Worm (Caenorhabditis elegans) whole organism, L1 larva: ENCODE results near the gene asd-1.

ENCODE experiments used
- C16A3.4 ChIP-seq: fragments of 150-350 bp; optimal IDR thresholded peaks from 2 replicates; lab custom pipeline; 2014; ENCODE audit warnings: missing biosample characterization, missing genetic modification characterization
- F16B12.6 ChIP-seq: fragments of 150-350 bp; optimal IDR thresholded peaks from 2 replicates; lab custom pipeline; 2014; ENCODE audit warnings: missing biosample characterization, missing genetic modification characterization
- Y116A8C.19 ChIP-seq: sonication (generic microtip); optimal IDR thresholded peaks from 2 replicates; lab custom pipeline; 2016; ENCODE audit warnings: missing compliant biosample characterization, missing genetic modification characterization, borderline replicate concordance
- aly-2 ChIP-seq: fragments of 150-350 bp; optimal IDR thresholded peaks from 2 replicates; lab custom pipeline; 2014; ENCODE audit warnings: missing biosample characterization, missing genetic modification characterization
- ceh-8 ChIP-seq: fragments of 200-800 bp; sonication (Bioruptor generic); optimal IDR thresholded peaks from 2 replicates; lab custom pipeline; 2018; ENCODE audit warnings: mild to moderate bottlenecking, missing genetic modification characterization, moderate library complexity, missing compliant biosample characterization
- dpl-1 ChIP-seq, 3 experiments: fragments of 150-350 bp in 2 of 3; sonication (generic microtip) in 1 of 3; optimal IDR thresholded peaks; 2 replicates each; lab custom pipeline; 2014 to 2017; ENCODE audit warnings: missing biosample characterization in 3 of 3, missing genetic modification characterization in 3 of 3, missing genetic modification reagents in 3 of 3
- efl-1 ChIP-seq, 4 experiments: fragments of 150-350 bp; optimal IDR thresholded peaks in 3 of 4; peaks in 1 of 4; 1 replicate in 1 of 4; 2 replicates in 3 of 4; lab custom pipeline; 2014; ENCODE audit warnings: missing biosample characterization in 2 of 4, missing genetic modification characterization in 2 of 4, missing genetic modification reagents in 2 of 4
- ets-5 ChIP-seq: fragments of 200-800 bp; sonication (Bioruptor generic); IDR thresholded peaks from 2 replicates; pipeline ENCODE4 v1.3.6; 2022; ENCODE audit warnings: missing genetic modification characterization, missing compliant biosample characterization
- fkh-8 ChIP-seq: sonication (generic microtip); optimal IDR thresholded peaks from 2 replicates; lab custom pipeline; 2016; ENCODE audit warnings: mild to moderate bottlenecking, missing genetic modification characterization, missing compliant biosample characterization
- hlh-17 ChIP-seq: fragments of 200-800 bp; sonication (Bioruptor generic); optimal IDR thresholded peaks from 2 replicates; lab custom pipeline; 2018; ENCODE audit warnings: missing genetic modification characterization, mild to moderate bottlenecking, missing compliant biosample characterization, moderate library complexity, borderline replicate concordance
- hpl-2 ChIP-seq: fragments of 150-350 bp; optimal IDR thresholded peaks from 2 replicates; lab custom pipeline; 2014; ENCODE audit warnings: missing biosample characterization, missing genetic modification reagents, missing genetic modification characterization
- isw-1 ChIP-seq: fragments of 200-800 bp; sonication (Bioruptor generic); IDR thresholded peaks from 2 replicates; pipeline ENCODE4 v1.3.6; 2022; ENCODE audit warnings: missing genetic modification characterization, missing compliant biosample characterization
- jun-1 ChIP-seq: fragments of 150-350 bp; optimal IDR thresholded peaks from 2 replicates; lab custom pipeline; 2014; ENCODE audit warnings: missing biosample characterization, missing genetic modification reagents, missing genetic modification characterization
- lin-15B ChIP-seq: fragments of 150-350 bp; sonication (generic microtip); optimal IDR thresholded peaks from 3 replicates; lab custom pipeline; 2014; ENCODE audit warnings: missing biosample characterization, missing genetic modification characterization
- lir-3 ChIP-seq: sonication (generic microtip); optimal IDR thresholded peaks from 2 replicates; lab custom pipeline; 2016; ENCODE audit warnings: mild to moderate bottlenecking, missing genetic modification characterization, moderate library complexity, missing compliant biosample characterization; ENCODE audit not compliant: poor library complexity
- lsy-2 ChIP-seq, 2 experiments: fragments of 150-350 bp; optimal IDR thresholded peaks; 2 replicates each; lab custom pipeline; 2014; ENCODE audit warnings: missing biosample characterization in 2 of 2, missing genetic modification characterization in 2 of 2
- mef-2 ChIP-seq: fragments of 150-350 bp; optimal IDR thresholded peaks from 2 replicates; lab custom pipeline; 2014; ENCODE audit warnings: missing biosample characterization, missing genetic modification characterization
- mep-1 ChIP-seq: fragments of 150-350 bp; optimal IDR thresholded peaks from 2 replicates; lab custom pipeline; 2014; ENCODE audit warnings: missing biosample characterization, missing genetic modification characterization
- nhr-11 ChIP-seq: fragments of 150-350 bp; optimal IDR thresholded peaks from 2 replicates; lab custom pipeline; 2014; ENCODE audit warnings: missing biosample characterization, missing genetic modification characterization
- nhr-12 ChIP-seq: sonication (generic microtip); optimal IDR thresholded peaks from 2 replicates; lab custom pipeline; 2017; ENCODE audit warnings: missing biosample characterization, missing genetic modification characterization
- nhr-237 ChIP-seq: fragments of 150-350 bp; optimal IDR thresholded peaks from 2 replicates; lab custom pipeline; 2014; ENCODE audit warnings: missing biosample characterization, missing genetic modification characterization
- nhr-47 ChIP-seq: sonication (generic microtip); optimal IDR thresholded peaks from 2 replicates; lab custom pipeline; 2016; ENCODE audit warnings: mild to moderate bottlenecking, missing genetic modification characterization, moderate library complexity, missing compliant biosample characterization
- nhr-76 ChIP-seq: sonication (generic microtip); optimal IDR thresholded peaks from 2 replicates; lab custom pipeline; 2017; ENCODE audit warnings: missing biosample characterization, missing genetic modification characterization
- nhr-77 ChIP-seq: fragments of 150-350 bp; optimal IDR thresholded peaks from 2 replicates; lab custom pipeline; 2014; ENCODE audit warnings: missing biosample characterization, missing genetic modification characterization
- nhr-84 ChIP-seq: sonication (generic microtip); optimal IDR thresholded peaks from 2 replicates; lab custom pipeline; 2017; ENCODE audit warnings: missing biosample characterization, missing genetic modification characterization
- nhr-85 ChIP-seq: sonication (generic microtip); peaks from one replicate; lab custom pipeline; 2016; ENCODE audit warnings: missing genetic modification characterization, inconsistent platforms, missing compliant biosample characterization
- nhr-90 ChIP-seq: sonication (generic microtip); optimal IDR thresholded peaks from 2 replicates; lab custom pipeline; 2016; ENCODE audit warnings: mild to moderate bottlenecking, missing genetic modification characterization, missing compliant biosample characterization; ENCODE audit not compliant: poor library complexity
- pqm-1 ChIP-seq: sonication (generic microtip); optimal IDR thresholded peaks from 3 replicates; lab custom pipeline; 2017; ENCODE audit warnings: missing biosample characterization, missing genetic modification characterization
- sup-37 ChIP-seq: fragments of 200-800 bp; sonication (Bioruptor generic); optimal IDR thresholded peaks from 2 replicates; lab custom pipeline; 2018; ENCODE audit warnings: mild to moderate bottlenecking, missing genetic modification characterization, missing compliant biosample characterization
- unc-130 ChIP-seq: fragments of 150-350 bp; optimal IDR thresholded peaks from 2 replicates; lab custom pipeline; 2017; ENCODE audit warnings: missing biosample characterization, missing genetic modification characterization, inconsistent platforms
- ztf-11 ChIP-seq, 2 experiments: sonication (generic microtip); optimal IDR thresholded peaks; 2 replicates each; lab custom pipeline; 2016 to 2017; ENCODE audit warnings: missing genetic modification characterization in 2 of 2, missing biosample characterization in 1 of 2, missing compliant biosample characterization in 1 of 2
- ztf-4 ChIP-seq: fragments of 150-350 bp; optimal IDR thresholded peaks from 2 replicates; lab custom pipeline; 2014; ENCODE audit warnings: missing biosample characterization, missing genetic modification characterization

The asd-1 gene

DNA sequence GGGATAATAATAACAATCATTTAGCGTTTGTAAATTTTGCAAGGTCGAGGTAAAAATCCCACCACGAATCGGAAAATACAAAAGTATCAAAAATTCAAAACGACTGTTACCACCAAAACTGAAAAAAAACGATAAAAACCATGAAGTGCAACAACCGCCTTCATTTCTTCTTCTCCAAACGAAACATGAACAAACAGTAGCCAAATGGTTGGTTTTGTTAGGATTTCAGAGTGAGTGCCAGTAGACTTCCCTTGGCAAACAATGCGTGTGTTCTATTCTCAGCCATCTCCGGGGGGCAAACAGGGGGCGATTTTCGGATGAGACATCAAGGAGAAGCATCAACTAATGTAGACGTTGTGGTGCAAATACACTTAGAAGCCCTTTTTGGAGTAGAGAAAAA lies 27.6 kb downstream of the asd-1 start:
- TF ChIP-seq efl-1 (optimal IDR thresholded peaks at IDR 0.05; lab: Kevin White, UChicago) (no peak), efl-1 (GFP tag; optimal IDR thresholded peaks at IDR 0.05 in 1 of 2; lab: Kevin White, UChicago) (peak in 1 of 2 experiments; percentile 94), mep-1 (tag; lab: Kevin White, UChicago) (no peak)

DNA sequence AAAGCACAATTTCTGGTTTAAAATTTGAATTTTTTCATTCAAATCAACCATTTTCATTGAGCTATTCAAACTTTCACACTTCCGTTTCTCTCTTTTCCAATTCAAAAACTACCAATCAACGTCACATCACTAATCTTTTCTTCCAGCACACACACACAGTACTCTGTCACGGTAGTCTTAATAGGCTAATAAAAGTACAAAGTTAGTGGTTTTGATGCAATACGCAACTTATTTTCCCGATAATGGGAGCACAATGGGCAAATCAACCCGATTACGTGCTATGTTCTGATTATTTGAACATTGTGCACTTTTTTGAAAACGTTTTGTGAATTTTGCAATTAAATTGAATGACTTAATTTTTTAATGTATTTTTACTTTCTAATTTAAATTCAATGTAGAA lies 30.3 kb downstream of the asd-1 start:
- TF ChIP-seq nhr-77 (tag; lab: Kevin White, UChicago) (no peak), ztf-11 (tag; optimal IDR thresholded peaks at IDR 0.05; lab: Kevin White, UChicago) (no peak), nhr-11 (tag; lab: Kevin White, UChicago) (no peak), ztf-4 (tag; lab: Kevin White, UChicago) (no peak), nhr-84 (no peak), pqm-1 (no peak), dpl-1 (GFP tag; optimal IDR thresholded peaks at IDR 0.05; lab: Kevin White, UChicago) (no peak), ceh-8 (no peak), lin-15B (no peak), nhr-12 (no peak), lir-3 (tag; lab: Kevin White, UChicago) (no peak), lsy-2 (tag; optimal IDR thresholded peaks at IDR 0.05; lab: Kevin White, UChicago) (no peak), sup-37 (GFP tag; lab: Kevin White, UChicago) (no peak), Y116A8C.19 (no peak), nhr-76 (no peak), hlh-17 (no peak)

DNA sequence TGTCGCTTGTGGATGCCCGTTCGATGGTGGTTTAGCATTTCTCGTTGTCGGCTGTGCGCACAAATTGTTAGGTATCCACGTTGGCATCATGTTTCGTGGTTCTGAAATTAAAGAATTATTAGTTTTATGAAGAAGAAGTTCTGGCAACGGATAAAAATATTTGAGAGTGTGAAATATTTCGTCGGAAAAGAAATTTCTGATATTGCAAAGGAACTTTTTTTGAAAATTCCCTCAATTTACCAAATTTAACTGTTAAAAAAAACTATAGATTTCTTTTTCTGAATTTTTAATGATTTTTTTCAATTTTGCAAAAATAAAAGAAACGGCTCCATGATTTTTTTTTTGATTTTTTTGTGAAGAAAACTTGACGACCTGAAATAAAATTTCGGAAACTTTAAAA lies 30.9 kb downstream of the asd-1 start, which contains the start of gene mpk-1:
Gene mpk-1, minus strand, starts transcription at position 101 of the 400 bp plus-strand sequence.
- TF ChIP-seq ets-5 (GFP tag; lab: Robert Waterston, UW): no peak
- no peak for TF ChIP-seq nhr-47 (tag; lab: Kevin White, UChicago)
- TF ChIP-seq C16A3.4 (tag; lab: Kevin White, UChicago): no peak
- TF ChIP-seq nhr-85 (tag; lab: Kevin White, UChicago): no peak
- no peak for TF ChIP-seq jun-1
- no peak for TF ChIP-seq pqm-1
- no peak for TF ChIP-seq fkh-8 (tag; lab: Kevin White, UChicago)
- no peak for TF ChIP-seq hpl-2 (GFP tag; lab: Kevin White, UChicago)
- TF ChIP-seq isw-1 (GFP tag; lab: Robert Waterston, UW): no peak
- TF ChIP-seq nhr-76: no peak
- TF ChIP-seq aly-2 (tag; lab: Kevin White, UChicago): no peak
- no peak for TF ChIP-seq nhr-237 (tag; lab: Kevin White, UChicago)

DNA sequence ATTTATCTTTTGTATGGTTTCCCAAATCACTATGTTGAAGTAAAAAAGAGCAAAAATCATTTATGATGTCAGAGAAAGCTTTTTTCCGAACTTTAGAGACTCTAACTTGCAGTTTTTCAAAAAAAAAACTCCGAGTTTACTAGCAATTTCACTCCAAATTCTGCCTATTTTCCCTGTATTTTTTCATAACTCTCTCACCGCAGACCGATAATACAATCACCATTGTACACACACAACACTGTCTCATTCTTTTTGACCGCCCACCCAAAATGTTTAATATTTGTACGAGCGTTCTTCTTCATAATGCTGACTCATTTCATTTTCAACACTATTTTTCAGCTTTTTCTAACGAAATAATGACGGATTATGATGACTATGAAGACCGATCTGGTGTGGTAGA lies 31.8 kb downstream of the asd-1 start, which contains the start of gene F43C1.5:
Gene F43C1.5, plus strand, starts transcription at position 301 of the 400 bp plus-strand sequence.
- TF ChIP-seq F16B12.6 (tag; lab: Kevin White, UChicago) (no peak), efl-1 (optimal IDR thresholded peaks at IDR 0.05; lab: Kevin White, UChicago) (no peak), efl-1 (GFP tag; optimal IDR thresholded peaks at IDR 0.05 in 1 of 2; lab: Kevin White, UChicago) (peak in 1 of 2 experiments; percentile 20), unc-130 (tag; lab: Kevin White, UChicago) (no peak)

DNA sequence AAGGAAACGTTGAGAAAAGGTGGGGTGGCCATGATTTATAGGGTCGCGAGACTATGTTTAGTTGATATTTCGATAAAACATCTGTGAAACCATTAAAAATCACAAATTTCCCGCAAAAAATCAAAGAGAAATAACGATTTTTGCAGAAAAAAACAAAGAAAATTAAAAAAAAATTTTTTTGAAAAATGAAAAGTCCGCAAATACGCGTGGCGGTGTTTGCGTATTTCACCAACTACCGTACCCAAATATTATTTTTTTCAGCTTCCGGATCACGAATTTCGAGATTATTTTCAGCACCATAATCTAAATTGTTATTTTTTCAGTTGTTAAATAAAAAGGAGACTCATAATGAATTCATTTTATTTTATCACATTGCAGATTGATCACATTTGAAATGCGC lies 33.0 kb downstream of the asd-1 start:
- peak in 1 of 2 experiments; percentile 3 for TF ChIP-seq lsy-2 (tag; optimal IDR thresholded peaks at IDR 0.05; lab: Kevin White, UChicago)
- TF ChIP-seq mef-2 (tag; lab: Kevin White, UChicago): no peak

DNA sequence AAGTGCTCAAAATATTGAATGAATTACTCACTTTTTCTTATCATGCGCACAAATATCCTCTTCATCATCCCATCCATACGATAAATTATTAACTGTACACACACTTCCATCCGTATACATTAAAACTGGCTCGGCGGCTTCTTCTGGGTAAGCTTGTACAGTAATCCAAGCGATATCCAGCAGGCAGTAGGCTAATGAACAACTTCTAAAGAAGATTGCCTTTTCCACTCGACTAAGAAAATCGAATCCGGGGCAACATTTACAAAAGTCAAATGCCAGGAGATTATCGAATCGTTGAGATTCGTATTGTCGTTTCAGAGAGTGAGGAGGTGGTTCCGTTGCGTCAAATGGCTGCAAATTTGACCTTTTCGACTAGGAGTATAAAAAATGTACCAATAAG lies 34.3 kb downstream of the asd-1 start:
- no peak for TF ChIP-seq nhr-90 (tag; lab: Kevin White, UChicago)
- TF ChIP-seq efl-1 (optimal IDR thresholded peaks at IDR 0.05; lab: Kevin White, UChicago): no peak
- TF ChIP-seq efl-1 (GFP tag; optimal IDR thresholded peaks at IDR 0.05 in 1 of 2; lab: Kevin White, UChicago): peak in 1 of 2 experiments; percentile 48
